Fruit fly (Drosophila melanogaster): ENCODE measurements around the gene M1BP.

The M1BP gene

dm6 chr3R:8694110-8694826 is 37.2 kb downstream of the M1BP start (continued):
- TF ChIP-seq ssp (GFP tag; IDR thresholded peaks at IDR 0.05) = no peak
- TF ChIP-seq CG15479 (GFP tag; optimal IDR thresholded peaks at IDR 0.05) = peak; percentile 58
- peak; percentile 63 for TF ChIP-seq CG12071 (GFP tag; optimal IDR thresholded peaks at IDR 0.05)
- peak; percentile 42 for TF ChIP-seq CG9727 (GFP tag; optimal IDR thresholded peaks at IDR 0.05)
- TF ChIP-seq CG10321 (GFP tag; IDR thresholded peaks at IDR 0.05) = peak; percentile 20; the same call in 1 of the 2 replicates
- TF ChIP-seq CG14965 (GFP tag; optimal IDR thresholded peaks at IDR 0.05; ENCODE audit: borderline replicate concordance) = no peak
- TF ChIP-seq CG1603 (tag; optimal IDR thresholded peaks at IDR 0.05) = no peak
- no peak for TF ChIP-seq Mrtf (GFP tag; IDR thresholded peaks at IDR 0.05)
- peak; percentile 55 for TF ChIP-seq odd (GFP tag; optimal IDR thresholded peaks at IDR 0.05)
- TF ChIP-seq Hmr (GFP tag; optimal IDR thresholded peaks at IDR 0.05) = peak; percentile 80
- TF ChIP-seq Blimp-1 (GFP tag; optimal IDR thresholded peaks at IDR 0.05) = no peak
- no peak for TF ChIP-seq sd (tag; optimal IDR thresholded peaks at IDR 0.05)
- peak; percentile 32 for TF ChIP-seq HHEX (GFP tag; optimal IDR thresholded peaks at IDR 0.05)
- TF ChIP-seq usp (GFP tag; optimal IDR thresholded peaks at IDR 0.05) = no peak
- no peak for TF ChIP-seq cwo (GFP tag; optimal IDR thresholded peaks at IDR 0.05)
- TF ChIP-seq Lim3 (GFP tag; IDR thresholded peaks at IDR 0.05) = no peak
- TF ChIP-seq D19A (tag; optimal IDR thresholded peaks at IDR 0.05) = no peak
- TF ChIP-seq hkb (optimal IDR thresholded peaks at IDR 0.05) = no peak
- no peak for TF ChIP-seq hkb (GFP tag; IDR thresholded peaks at IDR 0.05)
- no peak for TF ChIP-seq stc (GFP tag; IDR thresholded peaks at IDR 0.05)
- no peak for TF ChIP-seq CG17612 (GFP tag; IDR thresholded peaks at IDR 0.05)
- no peak for TF ChIP-seq Hr3 (GFP tag; optimal IDR thresholded peaks at IDR 0.05)
- TF ChIP-seq sens-2 (GFP tag; IDR thresholded peaks at IDR 0.05) = 0 out of 2 replicates have a peak, but pooled peaks have one; percentile 17
- peak; percentile 33 for TF ChIP-seq pfk (GFP tag; optimal IDR thresholded peaks at IDR 0.05)
- TF ChIP-seq CoRest (tag; optimal IDR thresholded peaks at IDR 0.05) = no peak
- TF ChIP-seq CG15011 (GFP tag; optimal IDR thresholded peaks at IDR 0.05) = peak; percentile 2
- no peak for TF ChIP-seq CG10431 (GFP tag; optimal IDR thresholded peaks at IDR 0.05)
- TF ChIP-seq CG9609 (GFP tag; optimal IDR thresholded peaks at IDR 0.05) = no peak
- no peak for TF ChIP-seq insv (GFP tag; optimal IDR thresholded peaks at IDR 0.05)
- TF ChIP-seq HmgD (GFP tag; optimal IDR thresholded peaks at IDR 0.05) = no peak
- TF ChIP-seq YL-1 (GFP tag; optimal IDR thresholded peaks at IDR 0.05) = no peak
- TF ChIP-seq Ets65A (GFP tag) = peak; percentile 56
- peak; percentile 30 for TF ChIP-seq Fer2 (tag; optimal IDR thresholded peaks at IDR 0.05)
- no peak for TF ChIP-seq CG7271 (tag; optimal IDR thresholded peaks at IDR 0.05)
- no peak for TF ChIP-seq E2f2 (GFP tag; IDR thresholded peaks at IDR 0.05)
- no peak for TF ChIP-seq Hey (tag; optimal IDR thresholded peaks at IDR 0.05)
- TF ChIP-seq prd (optimal IDR thresholded peaks at IDR 0.05) = no peak
- no peak for TF ChIP-seq prd (GFP tag; IDR thresholded peaks at IDR 0.05)
- TF ChIP-seq CG6765 (GFP tag; optimal IDR thresholded peaks at IDR 0.05) = peak; percentile 89
- TF ChIP-seq CG10979 (tag; optimal IDR thresholded peaks at IDR 0.05) = no peak
- no peak for TF ChIP-seq bsh (GFP tag; optimal IDR thresholded peaks at IDR 0.05)
- peak; percentile 91 for TF ChIP-seq Hand (GFP tag; optimal IDR thresholded peaks at IDR 0.05)
- TF ChIP-seq cato (GFP tag; optimal IDR thresholded peaks at IDR 0.05; ENCODE audit: borderline replicate concordance) = no peak

Measured in whole organism, embryonic.